Worm (Caenorhabditis elegans) whole organism, early embryonic: ENCODE data around the gene nmgp-1.

Experiments
- aly-1 ChIP-seq: sonication (generic microtip); optimal IDR thresholded peaks from 2 replicates; lab custom pipeline; 2016; ENCODE audit warnings: missing genetic modification characterization, missing compliant biosample characterization
- ama-1 ChIP-seq: fragments of 150-350 bp; optimal IDR thresholded peaks from 2 replicates; lab custom pipeline; 2014
- ceh-36 ChIP-seq: sonication (generic microtip); optimal IDR thresholded peaks from 2 replicates; lab custom pipeline; 2016; ENCODE audit warnings: missing genetic modification characterization, inconsistent platforms, missing compliant biosample characterization
- flt-1 ChIP-seq: fragments of 200-800 bp; sonication (Bioruptor generic); IDR thresholded peaks from 2 replicates; pipeline ENCODE4 v1.3.6; 2022; ENCODE audit warnings: missing genetic modification characterization, missing compliant biosample characterization
- hmbx-1 ChIP-seq: sonication (generic microtip); optimal IDR thresholded peaks from 2 replicates; lab custom pipeline; 2016; ENCODE audit warnings: mild to moderate bottlenecking, missing genetic modification characterization, missing compliant biosample characterization
- hmg-4 ChIP-seq: fragments of 200-800 bp; sonication (Bioruptor generic); optimal IDR thresholded peaks from 2 replicates; lab custom pipeline; 2018; ENCODE audit warnings: mild to moderate bottlenecking, missing genetic modification characterization, missing compliant biosample characterization
- hnd-1 ChIP-seq: sonication (generic microtip); optimal IDR thresholded peaks from 2 replicates; lab custom pipeline; 2016; ENCODE audit warnings: missing genetic modification characterization, missing compliant biosample characterization
- pes-1 ChIP-seq: fragments of 200-800 bp; sonication (Bioruptor generic); IDR thresholded peaks from 2 replicates; pipeline ENCODE4 v1.3.6; 2022; ENCODE audit warnings: missing genetic modification reagents, missing genetic modification characterization, missing compliant biosample characterization
- scrt-1 ChIP-seq: fragments of 200-800 bp; sonication (Bioruptor generic); IDR thresholded peaks from 2 replicates; pipeline ENCODE4 v1.3.6; 2022; ENCODE audit warnings: missing genetic modification characterization, missing compliant biosample characterization
- sea-1 ChIP-seq: fragments of 200-800 bp; sonication (Bioruptor generic); conservative IDR thresholded peaks from 2 replicates; pipeline ENCODE4 v1.3.6; 2022; ENCODE audit warnings: missing genetic modification characterization, missing compliant biosample characterization
- tbx-11 ChIP-seq: fragments of 200-800 bp; sonication (Bioruptor generic); IDR thresholded peaks from 2 replicates; pipeline ENCODE4 v1.3.6; 2022; ENCODE audit warnings: missing genetic modification characterization, missing compliant biosample characterization
- tbx-37 ChIP-seq: fragments of 200-800 bp; sonication (Bioruptor generic); conservative IDR thresholded peaks from 2 replicates; pipeline ENCODE4 v1.3.6; 2022; ENCODE audit warnings: missing genetic modification reagents, missing genetic modification characterization, missing compliant biosample characterization
- tra-4 ChIP-seq: sonication (generic microtip); optimal IDR thresholded peaks from 2 replicates; lab custom pipeline; 2017; ENCODE audit warnings: missing genetic modification characterization, missing compliant biosample characterization

DNA sequence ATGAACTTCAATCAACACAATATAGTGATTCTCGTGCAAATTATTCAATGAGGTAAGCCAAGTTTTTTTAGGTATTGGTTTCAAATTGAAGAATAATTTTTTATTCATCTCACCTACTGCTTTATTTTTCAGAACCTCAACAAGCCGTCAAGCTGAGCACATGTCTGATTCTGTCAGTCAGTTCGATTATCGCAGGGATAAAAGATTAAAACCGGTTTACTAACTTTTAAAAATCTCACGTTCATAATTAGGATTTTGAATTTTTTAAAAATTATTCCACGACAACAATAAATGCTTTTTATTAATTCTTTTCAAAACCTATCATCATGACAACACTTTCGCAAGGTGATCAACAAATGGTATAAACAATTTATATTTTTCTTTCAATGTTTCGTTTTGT, 1.6 kb downstream of the nmgp-1 start, which contains the start of gene F13H8.12:
- TF ChIP-seq ama-1 (lab: Kevin White, UChicago) = no peak
- no peak for TF ChIP-seq hmbx-1 (tag; lab: Kevin White, UChicago)
- no peak for TF ChIP-seq flt-1
- TF ChIP-seq ceh-36 = no peak
- no peak for TF ChIP-seq hmg-4
- no peak for TF ChIP-seq tbx-37 (GFP tag; lab: Robert Waterston, UW)
- no peak for TF ChIP-seq hnd-1
- no peak for TF ChIP-seq scrt-1 (GFP tag; lab: Robert Waterston, UW)
- TF ChIP-seq aly-1 (tag; lab: Kevin White, UChicago) = no peak
- TF ChIP-seq sea-1 (GFP tag; lab: Robert Waterston, UW) = no peak
- TF ChIP-seq pes-1 (GFP tag; lab: Robert Waterston, UW) = no peak
- TF ChIP-seq tra-4 (tag; lab: Kevin White, UChicago) = no peak
- no peak for TF ChIP-seq tbx-11 (GFP tag; lab: Robert Waterston, UW)
